Fruit fly (Drosophila melanogaster) whole organism, prepupa: ENCODE measurements around the gene syd.

Experiments
- CG11294 ChIP-seq: fragments of 200-800 bp; sonication (Bioruptor generic); IDR thresholded peaks from 2 replicates; pipeline ENCODE4 v1.3.6; 2022; ENCODE audit warnings: missing biosample characterization, missing genetic modification characterization
- CG11762 ChIP-seq: fragments of 200-800 bp; sonication (Bioruptor generic); optimal IDR thresholded peaks from 3 replicates; lab custom pipeline; 2016; ENCODE audit warnings: missing biosample characterization, missing genetic modification characterization; ENCODE audit not compliant: insufficient read depth
- CG11902 ChIP-seq: fragments of 200-800 bp; sonication (Bioruptor generic); optimal IDR thresholded peaks from 3 replicates; lab custom pipeline; 2016; ENCODE audit warnings: missing biosample characterization, missing genetic modification characterization
- CG1621 ChIP-seq: fragments of 200-800 bp; sonication (Bioruptor generic); optimal IDR thresholded peaks from 3 replicates; lab custom pipeline; 2018; ENCODE audit warnings: missing biosample characterization, mild to moderate bottlenecking, missing genetic modification characterization
- CG16779 ChIP-seq: fragments of 200-800 bp; sonication (Bioruptor generic); optimal IDR thresholded peaks from 3 replicates; lab custom pipeline; 2017; ENCODE audit warnings: missing biosample characterization, mild to moderate bottlenecking, missing genetic modification characterization
- CG31627 ChIP-seq: fragments of 200-800 bp; sonication (Bioruptor generic); optimal IDR thresholded peaks from 3 replicates; lab custom pipeline; 2016; ENCODE audit warnings: missing biosample characterization, missing genetic modification characterization
- CG32006 ChIP-seq: fragments of 200-800 bp; sonication (Bioruptor generic); optimal IDR thresholded peaks from 3 replicates; lab custom pipeline; 2017; ENCODE audit warnings: missing biosample characterization, mild to moderate bottlenecking, missing genetic modification characterization
- CG4318 ChIP-seq: fragments of 200-800 bp; sonication (Bioruptor generic); optimal IDR thresholded peaks from 3 replicates; lab custom pipeline; 2017; ENCODE audit warnings: missing biosample characterization, mild to moderate bottlenecking, missing genetic modification characterization
- CG7368 ChIP-seq: fragments of 200-800 bp; sonication (Bioruptor generic); optimal IDR thresholded peaks from 3 replicates; lab custom pipeline; 2016; ENCODE audit warnings: missing biosample characterization, missing genetic modification characterization
- CG8119 ChIP-seq: fragments of 200-800 bp; sonication (Bioruptor generic); IDR thresholded peaks from 3 replicates; pipeline ENCODE4 v1.3.6; 2022; ENCODE audit warnings: missing biosample characterization, missing genetic modification characterization
- Eip75B ChIP-seq: fragments of 200-800 bp; sonication (Bioruptor generic); optimal IDR thresholded peaks from 3 replicates; lab custom pipeline; 2016; ENCODE audit warnings: missing biosample characterization, missing genetic modification characterization
- Eip78C ChIP-seq: fragments of 200-800 bp; sonication (Bioruptor generic); peaks from one replicate; lab custom pipeline; 2016; ENCODE audit warnings: missing biosample characterization, missing genetic modification characterization
- Eip93F ChIP-seq: fragments of 200-800 bp; sonication (Bioruptor generic); optimal IDR thresholded peaks from 2 replicates; lab custom pipeline; 2016; ENCODE audit warnings: missing biosample characterization, mild to moderate bottlenecking, missing genetic modification characterization
- Ets21C ChIP-seq: fragments of 200-800 bp; sonication (Bioruptor generic); optimal IDR thresholded peaks from 3 replicates; lab custom pipeline; 2016; ENCODE audit warnings: missing biosample characterization, missing genetic modification characterization
- Ets96B ChIP-seq: fragments of 200-800 bp; optimal IDR thresholded peaks from 2 replicates; lab custom pipeline; 2019; ENCODE audit warnings: missing biosample characterization, mild to moderate bottlenecking, missing genetic modification characterization, moderate library complexity
- Gug ChIP-seq: fragments of 200-800 bp; sonication (Bioruptor generic); IDR thresholded peaks from 2 replicates; pipeline ENCODE4 v1.3.6; 2022; ENCODE audit warnings: missing biosample characterization, missing genetic modification characterization
- Hr38 ChIP-seq: sonication (Bioruptor generic); optimal IDR thresholded peaks from 2 replicates; lab custom pipeline; 2016; ENCODE audit warnings: missing biosample characterization, missing genetic modification characterization
- Hr4 ChIP-seq: fragments of 200-800 bp; sonication (Bioruptor generic); optimal IDR thresholded peaks from 3 replicates; lab custom pipeline; 2016; ENCODE audit warnings: missing biosample characterization, missing genetic modification characterization
- Lpt ChIP-seq: fragments of 200-800 bp; sonication (Bioruptor generic); optimal IDR thresholded peaks from 3 replicates; lab custom pipeline; 2016; ENCODE audit warnings: missing biosample characterization, missing genetic modification characterization
- OdsH ChIP-seq: fragments of 200-800 bp; sonication (Bioruptor generic); optimal IDR thresholded peaks from 3 replicates; lab custom pipeline; 2016; ENCODE audit warnings: missing biosample characterization, missing genetic modification characterization
- Smox ChIP-seq: fragments of 200-800 bp; sonication (Bioruptor generic); optimal IDR thresholded peaks from 3 replicates; lab custom pipeline; 2016; ENCODE audit warnings: missing biosample characterization, missing genetic modification characterization
- Sox102F ChIP-seq: fragments of 200-800 bp; sonication (Bioruptor generic); optimal IDR thresholded peaks from 2 replicates; lab custom pipeline; 2016; ENCODE audit warnings: missing biosample characterization, mild to moderate bottlenecking, missing genetic modification characterization
- Sox14 ChIP-seq: fragments of 200-800 bp; sonication (Bioruptor generic); optimal IDR thresholded peaks from 3 replicates; lab custom pipeline; 2016; ENCODE audit warnings: missing biosample characterization, missing genetic modification characterization
- Sox15 ChIP-seq: fragments of 200-800 bp; sonication (Bioruptor generic); optimal IDR thresholded peaks from 3 replicates; lab custom pipeline; 2016; ENCODE audit warnings: missing biosample characterization, missing genetic modification characterization
- acj6 ChIP-seq: fragments of 200-800 bp; sonication (Bioruptor generic); optimal IDR thresholded peaks from 3 replicates; lab custom pipeline; 2016; ENCODE audit warnings: missing biosample characterization, missing genetic modification characterization
- cyc ChIP-seq: fragments of 200-800 bp; sonication (Bioruptor generic); optimal IDR thresholded peaks from 3 replicates; lab custom pipeline; 2016; ENCODE audit warnings: missing biosample characterization, missing genetic modification characterization
- dac ChIP-seq: fragments of 200-800 bp; sonication (Bioruptor generic); optimal IDR thresholded peaks from 2 replicates; lab custom pipeline; 2017; ENCODE audit warnings: missing biosample characterization, mild to moderate bottlenecking, missing genetic modification characterization
- dsx ChIP-seq: fragments of 200-800 bp; optimal IDR thresholded peaks from 3 replicates; lab custom pipeline; 2019; ENCODE audit warnings: missing biosample characterization, mild to moderate bottlenecking, missing genetic modification characterization, moderate library complexity; ENCODE audit not compliant: poor library complexity, severe bottlenecking
- eg ChIP-seq: fragments of 200-800 bp; sonication (Bioruptor generic); IDR thresholded peaks from 3 replicates; pipeline ENCODE4 v1.3.6; 2022; ENCODE audit warnings: missing biosample characterization, missing genetic modification characterization
- esn ChIP-seq: fragments of 200-800 bp; sonication (Bioruptor generic); optimal IDR thresholded peaks from 2 replicates; lab custom pipeline; 2016; ENCODE audit warnings: missing biosample characterization, mild to moderate bottlenecking, missing genetic modification characterization, moderate library complexity
- fd59A ChIP-seq: fragments of 200-800 bp; sonication (Bioruptor generic); optimal IDR thresholded peaks from 2 replicates; lab custom pipeline; 2017; ENCODE audit warnings: missing biosample characterization, mild to moderate bottlenecking, missing genetic modification characterization, missing genetic modification reagents
- fd85E ChIP-seq: fragments of 200-800 bp; sonication (Bioruptor generic); optimal IDR thresholded peaks from 3 replicates; lab custom pipeline; 2016; ENCODE audit warnings: missing biosample characterization, missing genetic modification characterization
- fkh ChIP-seq: fragments of 200-800 bp; sonication (Bioruptor generic); optimal IDR thresholded peaks from 3 replicates; lab custom pipeline; 2017; ENCODE audit warnings: missing biosample characterization, mild to moderate bottlenecking, missing genetic modification characterization, moderate library complexity
- lz ChIP-seq: fragments of 200-800 bp; sonication (Bioruptor generic); optimal IDR thresholded peaks from 3 replicates; lab custom pipeline; 2016; ENCODE audit warnings: missing biosample characterization, missing genetic modification characterization
- net ChIP-seq: fragments of 200-800 bp; sonication (Bioruptor generic); optimal IDR thresholded peaks from 3 replicates; lab custom pipeline; 2016; ENCODE audit warnings: missing biosample characterization, missing genetic modification characterization
- vri ChIP-seq: fragments of 200-800 bp; sonication (Bioruptor generic); optimal IDR thresholded peaks from 3 replicates; lab custom pipeline; 2016; ENCODE audit warnings: missing biosample characterization, mild to moderate bottlenecking, missing genetic modification characterization

The syd gene

dm6 chr3L:7976081-7976483, 40.2 kb upstream of the syd start, which contains the start of the genes HP4 and CG8209 (continued):
- peak; percentile 49 for TF ChIP-seq CG1621 (tag; lab: Kevin White, UChicago)
- TF ChIP-seq CG11902 (GFP tag; lab: Kevin White, UChicago): peak; percentile 71
- TF ChIP-seq Ets96B (tag; lab: Kevin White, UChicago): peak; percentile 81
- no peak for TF ChIP-seq Eip93F
- peak; percentile 36 for TF ChIP-seq OdsH (GFP tag; lab: Kevin White, UChicago)
- TF ChIP-seq CG16779 (tag; lab: Kevin White, UChicago): no peak
- TF ChIP-seq esn (GFP tag; lab: Kevin White, UChicago): peak; percentile 83
- peak; percentile 54 for TF ChIP-seq Lpt (GFP tag; lab: Kevin White, UChicago)
- TF ChIP-seq Eip75B: peak; percentile 60
- peak; percentile 81 for TF ChIP-seq dsx (GFP tag; lab: Kevin White, UChicago)
- TF ChIP-seq Smox: peak; percentile 64
- no peak for TF ChIP-seq Sox102F (GFP tag; lab: Kevin White, UChicago)
- peak; percentile 41 for TF ChIP-seq CG32006 (GFP tag; lab: Kevin White, UChicago)
- TF ChIP-seq net (GFP tag; lab: Kevin White, UChicago): peak; percentile 20
- TF ChIP-seq CG8119 (GFP tag; lab: Robert Waterston, UW): peak; percentile 66; the same call in 2 of the 3 replicates
- peak; percentile 41; the same call in 1 of the 2 replicates for TF ChIP-seq CG11294
- no peak for TF ChIP-seq eg (GFP tag; lab: Robert Waterston, UW)
- TF ChIP-seq acj6: peak; percentile 77
- peak; percentile 36 for TF ChIP-seq fd59A (GFP tag; lab: Kevin White, UChicago)
- no peak for TF ChIP-seq Hr38 (GFP tag; lab: Kevin White, UChicago)
- TF ChIP-seq vri (GFP tag; lab: Kevin White, UChicago): no peak
- TF ChIP-seq CG31627 (GFP tag; lab: Kevin White, UChicago): peak; percentile 67
- peak; percentile 67 for TF ChIP-seq lz (GFP tag; lab: Kevin White, UChicago)
- TF ChIP-seq CG11762 (GFP tag; lab: Kevin White, UChicago): no peak
- TF ChIP-seq CG4318: no peak
- TF ChIP-seq Ets21C (GFP tag; lab: Kevin White, UChicago): peak; percentile 24
- peak; percentile 72 for TF ChIP-seq Hr4
- peak; percentile 81 for TF ChIP-seq Gug (GFP tag; lab: Robert Waterston, UW)
- peak; percentile 36 for TF ChIP-seq Sox15 (GFP tag; lab: Kevin White, UChicago)
- TF ChIP-seq fkh (GFP tag; lab: Kevin White, UChicago): peak; percentile 59
- peak; percentile 70 for TF ChIP-seq Sox14 (GFP tag; lab: Kevin White, UChicago)
- TF ChIP-seq cyc (GFP tag; lab: Kevin White, UChicago): peak; percentile 74

dm6 chr3L:7974671-7975281, 38.9 kb upstream of the syd start, which contains the start of gene CG8042:
CG8042 (minus strand) TSS chr3L:7974991.
- peak; percentile 27 for TF ChIP-seq Eip78C (GFP tag; lab: Kevin White, UChicago)
- no peak for TF ChIP-seq dac (GFP tag; lab: Kevin White, UChicago)
- TF ChIP-seq CG11294: no peak
- no peak for TF ChIP-seq CG7368 (GFP tag; lab: Kevin White, UChicago)
- TF ChIP-seq fd85E (GFP tag; lab: Kevin White, UChicago): no peak
- TF ChIP-seq lz (GFP tag; lab: Kevin White, UChicago): no peak
- no peak for TF ChIP-seq fd59A (GFP tag; lab: Kevin White, UChicago)

- TF ChIP-seq cyc (GFP tag; lab: Kevin White, UChicago): no peak
- TF ChIP-seq CG1621 (tag; lab: Kevin White, UChicago): peak; percentile 38
These were observed 34.5 kb upstream of the syd start, which contains the start of gene RNaseX25 for dm6 chr3L:7970442-7970841. RNaseX25 (plus strand) TSS chr3L:7970588.
